Fruit fly (Drosophila melanogaster) whole organism, pupa: Measurements from ENCODE around the gene Tim17a2.

ENCODE experiments used
- CG12605 ChIP-seq: fragments of 200-800 bp; sonication (Bioruptor generic); IDR thresholded peaks from 2 replicates; pipeline ENCODE4 v1.3.6; 2022; ENCODE audit warnings: missing biosample characterization, missing genetic modification characterization
- CG13204 ChIP-seq: fragments of 200-800 bp; sonication (Bioruptor generic); optimal IDR thresholded peaks from 2 replicates; lab custom pipeline; 2018; ENCODE audit warnings: missing biosample characterization, mild to moderate bottlenecking, missing genetic modification characterization, moderate library complexity
- D1 ChIP-seq: fragments of 200-800 bp; sonication (Bioruptor generic); optimal IDR thresholded peaks from 2 replicates; lab custom pipeline; 2018; ENCODE audit warnings: missing biosample characterization, mild to moderate bottlenecking, missing genetic modification characterization, moderate library complexity
- EcR ChIP-seq: fragments of 200-800 bp; sonication (Bioruptor generic); optimal IDR thresholded peaks from 3 replicates; lab custom pipeline; 2019; ENCODE audit warnings: missing biosample characterization, missing genetic modification characterization, mild to moderate bottlenecking, moderate library complexity, missing genetic modification reagents

- no peak for TF ChIP-seq EcR (GFP tag; lab: Kevin White, UChicago)
- no peak for TF ChIP-seq D1 (tag; lab: Kevin White, UChicago)
- TF ChIP-seq CG13204: no peak
- no peak for TF ChIP-seq CG12605
These were observed 426 bp downstream of the Tim17a2 start for dm6 chr3R:5261996-5262535.
